Worm (Caenorhabditis elegans) whole organism, L2 larva: ENCODE results near the gene math-9.

ENCODE experiments used
- C34F6.9 ChIP-seq: fragments of 150-350 bp; optimal IDR thresholded peaks from 2 replicates; lab custom pipeline; 2014; ENCODE audit warnings: missing biosample characterization, missing genetic modification characterization
- F13H6.1 ChIP-seq: sonication (generic microtip); optimal IDR thresholded peaks from 2 replicates; lab custom pipeline; 2016; ENCODE audit warnings: missing genetic modification characterization, missing compliant biosample characterization
- R02D3.7 ChIP-seq: fragments of 150-350 bp; optimal IDR thresholded peaks from 2 replicates; lab custom pipeline; 2014; ENCODE audit warnings: missing biosample characterization, missing genetic modification characterization
- ZK546.5 ChIP-seq: sonication (generic microtip); optimal IDR thresholded peaks from 2 replicates; lab custom pipeline; 2017; ENCODE audit warnings: missing biosample characterization, missing genetic modification characterization
- alr-1 ChIP-seq: fragments of 150-350 bp; optimal IDR thresholded peaks from 2 replicates; lab custom pipeline; 2014; ENCODE audit warnings: missing biosample characterization, missing genetic modification characterization
- ama-1 ChIP-seq: fragments of 150-350 bp; optimal IDR thresholded peaks from 2 replicates; lab custom pipeline; 2018; ENCODE audit warnings: inconsistent platforms
- blmp-1 ChIP-seq: sonication (generic microtip); optimal IDR thresholded peaks from 2 replicates; lab custom pipeline; 2017; ENCODE audit warnings: missing genetic modification characterization, mild to moderate bottlenecking, missing compliant biosample characterization, antibody characterized with exemption, moderate library complexity; ENCODE audit not compliant: insufficient read depth
- ceh-82 ChIP-seq: fragments of 150-350 bp; optimal IDR thresholded peaks from 2 replicates; lab custom pipeline; 2014; ENCODE audit warnings: missing biosample characterization, missing genetic modification characterization
- crh-2 ChIP-seq: sonication (generic microtip); optimal IDR thresholded peaks from 2 replicates; lab custom pipeline; 2017; ENCODE audit warnings: missing biosample characterization, missing genetic modification characterization
- dmd-4 ChIP-seq: sonication (generic microtip); optimal IDR thresholded peaks from 2 replicates; lab custom pipeline; 2017; ENCODE audit warnings: missing biosample characterization, missing genetic modification characterization
- egl-27 ChIP-seq: sonication (generic microtip); optimal IDR thresholded peaks from 3 replicates; lab custom pipeline; 2017; ENCODE audit warnings: missing biosample characterization, missing genetic modification reagents, missing genetic modification characterization
- elt-1 ChIP-seq: fragments of 150-350 bp; optimal IDR thresholded peaks from 2 replicates; lab custom pipeline; 2014; ENCODE audit warnings: missing biosample characterization, missing genetic modification characterization
- fos-1 ChIP-seq: fragments of 150-350 bp; optimal IDR thresholded peaks from 2 replicates; lab custom pipeline; 2014; ENCODE audit warnings: missing biosample characterization, missing genetic modification characterization
- lin-11 ChIP-seq: fragments of 150-350 bp; sonication (generic microtip); optimal IDR thresholded peaks from 2 replicates; lab custom pipeline; 2014; ENCODE audit warnings: missing biosample characterization, missing genetic modification characterization, inconsistent platforms, mixed read lengths
- lin-13 ChIP-seq: fragments of 150-350 bp; optimal IDR thresholded peaks from 2 replicates; lab custom pipeline; 2014; ENCODE audit warnings: missing biosample characterization, missing genetic modification reagents, missing genetic modification characterization
- lin-39 ChIP-seq: fragments of 150-350 bp; optimal IDR thresholded peaks from 2 replicates; lab custom pipeline; 2014; ENCODE audit warnings: missing biosample characterization, missing genetic modification reagents, missing genetic modification characterization
- lsy-2 ChIP-seq, 2 experiments: fragments of 150-350 bp in 1 of 2; sonication (generic microtip) in 1 of 2; optimal IDR thresholded peaks; 2 replicates each; lab custom pipeline; 2014 to 2017; ENCODE audit warnings: missing biosample characterization in 2 of 2, missing genetic modification characterization in 2 of 2
- mab-5 ChIP-seq: fragments of 150-350 bp; optimal IDR thresholded peaks from 2 replicates; lab custom pipeline; 2014; ENCODE audit warnings: missing biosample characterization, missing genetic modification characterization
- mdl-1 ChIP-seq, 2 experiments: fragments of 150-350 bp in 1 of 2; sonication (generic microtip) in 1 of 2; optimal IDR thresholded peaks; 2 replicates each; lab custom pipeline; 2017; ENCODE audit warnings: missing biosample characterization in 2 of 2, missing genetic modification characterization in 2 of 2
- nhr-10 ChIP-seq: sonication (generic microtip); optimal IDR thresholded peaks from 2 replicates; lab custom pipeline; 2017; ENCODE audit warnings: missing biosample characterization, missing genetic modification characterization
- nhr-129 ChIP-seq: fragments of 150-350 bp; optimal IDR thresholded peaks from 2 replicates; lab custom pipeline; 2014; ENCODE audit warnings: missing biosample characterization, missing genetic modification characterization
- nhr-21 ChIP-seq: fragments of 150-350 bp; optimal IDR thresholded peaks from 2 replicates; lab custom pipeline; 2014; ENCODE audit warnings: missing biosample characterization, missing genetic modification characterization
- nhr-25 ChIP-seq: fragments of 150-350 bp; sonication (generic microtip); optimal IDR thresholded peaks from 3 replicates; lab custom pipeline; 2014; ENCODE audit warnings: missing biosample characterization, missing genetic modification characterization
- nhr-6 ChIP-seq: fragments of 150-350 bp; optimal IDR thresholded peaks from 2 replicates; lab custom pipeline; 2014; ENCODE audit warnings: missing biosample characterization, missing genetic modification characterization
- nhr-77 ChIP-seq: fragments of 150-350 bp; optimal IDR thresholded peaks from 2 replicates; lab custom pipeline; 2014; ENCODE audit warnings: missing biosample characterization, missing genetic modification characterization
- peb-1 ChIP-seq: fragments of 150-350 bp; optimal IDR thresholded peaks from 2 replicates; lab custom pipeline; 2014; ENCODE audit warnings: missing biosample characterization, missing genetic modification characterization
- sem-4 ChIP-seq: fragments of 150-350 bp; optimal IDR thresholded peaks from 2 replicates; lab custom pipeline; 2014; ENCODE audit warnings: missing biosample characterization, missing genetic modification reagents, missing genetic modification characterization
- skn-1 ChIP-seq: sonication (generic microtip); optimal IDR thresholded peaks from 2 replicates; lab custom pipeline; 2017; ENCODE audit warnings: missing biosample characterization, missing genetic modification characterization
- sma-3 ChIP-seq: sonication (generic microtip); optimal IDR thresholded peaks from 2 replicates; lab custom pipeline; 2016; ENCODE audit warnings: missing genetic modification reagents, missing genetic modification characterization, missing compliant biosample characterization
- sma-9 ChIP-seq, 2 experiments: fragments of 150-350 bp in 1 of 2; sonication (generic microtip) in 1 of 2; optimal IDR thresholded peaks; 2 replicates each; lab custom pipeline; 2014 to 2016; ENCODE audit warnings: missing genetic modification characterization in 2 of 2, mild to moderate bottlenecking in 1 of 2, missing biosample characterization in 1 of 2, missing compliant biosample characterization in 1 of 2, missing genetic modification reagents in 1 of 2, moderate library complexity in 1 of 2
- snpc-4 ChIP-seq: fragments of 150-350 bp; optimal IDR thresholded peaks from 2 replicates; lab custom pipeline; 2014; ENCODE audit warnings: missing biosample characterization, missing genetic modification characterization
- unc-39 ChIP-seq: fragments of 150-350 bp; optimal IDR thresholded peaks from 2 replicates; lab custom pipeline; 2014; ENCODE audit warnings: missing biosample characterization, missing genetic modification characterization
- unc-55 ChIP-seq: fragments of 150-350 bp; sonication (generic microtip); optimal IDR thresholded peaks from 3 replicates; lab custom pipeline; 2014; ENCODE audit warnings: missing biosample characterization, missing genetic modification reagents, missing genetic modification characterization
- unc-62 ChIP-seq: fragments of 150-350 bp; optimal IDR thresholded peaks from 2 replicates; lab custom pipeline; 2014; ENCODE audit warnings: missing biosample characterization, missing genetic modification reagents, missing genetic modification characterization
- ztf-11 ChIP-seq: sonication (generic microtip); optimal IDR thresholded peaks from 2 replicates; lab custom pipeline; 2017; ENCODE audit warnings: missing biosample characterization, missing genetic modification characterization
- ztf-4 ChIP-seq: fragments of 150-350 bp; optimal IDR thresholded peaks from 2 replicates; lab custom pipeline; 2014; ENCODE audit warnings: missing biosample characterization, missing genetic modification characterization

math-9 gene

ce11 chrII:1890682-1891081 is at the start of gene math-9:
Gene math-9 (minus strand): TSS chrII:1890782.
- TF ChIP-seq C34F6.9 (tag; lab: Kevin White, UChicago): no peak
- no peak for TF ChIP-seq blmp-1 (tag; lab: Kevin White, UChicago)
- TF ChIP-seq sma-3 (GFP tag; lab: Kevin White, UChicago): no peak
- TF ChIP-seq nhr-6 (tag; lab: Kevin White, UChicago): no peak
- no peak for TF ChIP-seq lsy-2 (tag; optimal IDR thresholded peaks at IDR 0.05; lab: Kevin White, UChicago)
- TF ChIP-seq mab-5: no peak
- no peak for TF ChIP-seq skn-1 (tag; lab: Kevin White, UChicago)
- no peak for TF ChIP-seq crh-2 (tag; lab: Kevin White, UChicago)
- no peak for TF ChIP-seq sem-4 (tag; lab: Kevin White, UChicago)

ce11 chrII:1939652-1940051 is 49.1 kb upstream of the math-9 start, which contains the start of gene ZK250.13:
Gene ZK250.13 (minus strand): TSS chrII:1939752.
- TF ChIP-seq fos-1 (tag; lab: Kevin White, UChicago) (no peak), ceh-82 (tag; lab: Kevin White, UChicago) (no peak), lin-13 (no peak), unc-55 (GFP tag; lab: Kevin White, UChicago) (no peak), elt-1 (tag; lab: Kevin White, UChicago) (no peak), unc-62 (GFP tag; lab: Kevin White, UChicago) (no peak), unc-39 (no peak), nhr-10 (tag; lab: Kevin White, UChicago) (no peak), nhr-129 (tag; lab: Kevin White, UChicago) (no peak), nhr-77 (no peak), ama-1 (lab: Kevin White, UChicago) (no peak), lsy-2 (tag; optimal IDR thresholded peaks at IDR 0.05; lab: Kevin White, UChicago) (no peak), nhr-21 (tag; lab: Kevin White, UChicago) (no peak), ztf-4 (tag; lab: Kevin White, UChicago) (no peak), R02D3.7 (tag; lab: Kevin White, UChicago) (no peak)
- TF ChIP-seq, all 48 proteins: peak for 0

ce11 chrII:1928578-1928977 is 38.0 kb upstream of the math-9 start:
- TF ChIP-seq ztf-4 (tag; lab: Kevin White, UChicago) (no peak), nhr-77 (no peak), peb-1 (tag; lab: Kevin White, UChicago) (no peak), ceh-82 (tag; lab: Kevin White, UChicago) (no peak), lin-11 (no peak), alr-1 (tag; lab: Kevin White, UChicago) (no peak), fos-1 (tag; lab: Kevin White, UChicago) (no peak), nhr-25 (tag; lab: Kevin White, UChicago) (no peak), snpc-4 (no peak), unc-55 (GFP tag; lab: Kevin White, UChicago) (no peak), R02D3.7 (tag; lab: Kevin White, UChicago) (no peak), sma-9 (GFP tag; optimal IDR thresholded peaks at IDR 0.05; lab: Kevin White, UChicago) (no peak), sma-9 (tag; optimal IDR thresholded peaks at IDR 0.05; lab: Kevin White, UChicago) (no peak), mdl-1 (tag; optimal IDR thresholded peaks at IDR 0.05; lab: Kevin White, UChicago) (no peak), lin-13 (no peak), lin-39 (tag; lab: Kevin White, UChicago) (no peak), egl-27 (tag; lab: Kevin White, UChicago) (no peak), dmd-4 (tag; lab: Kevin White, UChicago) (no peak), unc-39 (no peak), crh-2 (tag; lab: Kevin White, UChicago) (no peak), C34F6.9 (tag; lab: Kevin White, UChicago) (no peak)

- TF ChIP-seq lin-13 (no peak), dmd-4 (tag; lab: Kevin White, UChicago) (no peak), ZK546.5 (tag; lab: Kevin White, UChicago) (no peak)
These were observed 35.6 kb upstream of the math-9 start, which contains the start of gene F52C6.2 for ce11 chrII:1926162-1926561. Gene F52C6.2 (plus strand): TSS chrII:1926462.

- no peak for TF ChIP-seq F13H6.1 (tag; lab: Kevin White, UChicago)
- TF ChIP-seq ZK546.5 (tag; lab: Kevin White, UChicago): no peak
- TF ChIP-seq unc-39: no peak
- no peak for TF ChIP-seq egl-27 (tag; lab: Kevin White, UChicago)
- no peak for TF ChIP-seq fos-1 (tag; lab: Kevin White, UChicago)
- TF ChIP-seq crh-2 (tag; lab: Kevin White, UChicago): no peak
- TF ChIP-seq ztf-11 (tag; lab: Kevin White, UChicago): no peak
These were observed 33.9 kb upstream of the math-9 start, which contains the start of gene F52C6.3 for ce11 chrII:1924459-1924858. Gene F52C6.3 (plus strand): TSS chrII:1924759.
